Worm (Caenorhabditis elegans): ENCODE results near the gene F46G11.4.

DNA sequence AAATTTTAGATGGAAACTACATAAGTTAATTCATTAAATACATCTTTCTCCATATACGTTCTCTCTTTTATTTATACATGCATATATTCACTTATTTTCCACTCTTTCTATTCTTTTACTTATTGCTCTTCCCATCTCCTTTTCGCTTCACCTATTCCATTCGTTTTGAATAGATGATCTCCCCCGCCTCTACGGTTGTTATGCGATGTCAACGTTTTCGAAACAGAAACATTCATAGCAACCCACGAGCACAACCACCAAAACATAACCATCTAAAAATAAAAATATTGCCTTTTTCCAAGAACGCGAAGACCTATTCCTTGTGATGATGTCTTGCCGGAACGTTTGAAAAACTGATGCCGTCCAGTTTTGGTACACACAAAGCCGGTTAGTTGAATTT is 25.1 kb downstream of the F46G11.4 start, which contains the start of gene sym-3:
- TF ChIP-seq tab-1 (GFP tag; IDR thresholded peaks at IDR 0.05) (no peak), med-1 (GFP tag; optimal IDR thresholded peaks at IDR 0.05; ENCODE audit: insufficient read depth) (no peak), ztf-23 (GFP tag; IDR thresholded peaks at IDR 0.05) (no peak), klf-2 (GFP tag; conservative IDR thresholded peaks at IDR 0.05) (no peak), ztf-29 (GFP tag; IDR thresholded peaks at IDR 0.05) (no peak), flt-1 (GFP tag; IDR thresholded peaks at IDR 0.05) (no peak), ref-1 (GFP tag; conservative IDR thresholded peaks at IDR 0.05) (no peak), cog-1 (tag; optimal IDR thresholded peaks at IDR 0.05) (no peak)
